Fruit fly (Drosophila melanogaster): Measurements from ENCODE around the gene CG42537.

The CG42537 gene

dm6 chr3R:6404174-6404573, 26.6 kb downstream of the CG42537 start (continued):
- TF ChIP-seq Kr (GFP tag; optimal IDR thresholded peaks at IDR 0.05) (no peak), dan (GFP tag; IDR thresholded peaks at IDR 0.05) (no peak), CG12155 (GFP tag; optimal IDR thresholded peaks at IDR 0.05) (peak; percentile 71), Atf3 (GFP tag; optimal IDR thresholded peaks at IDR 0.05) (peak; percentile 56), oc (tag; optimal IDR thresholded peaks at IDR 0.05) (peak; percentile 84), CTCF (GFP tag; optimal IDR thresholded peaks at IDR 0.05) (peak; percentile 19), CG2875 (GFP tag; optimal IDR thresholded peaks at IDR 0.05) (peak; percentile 65), odd (GFP tag; optimal IDR thresholded peaks at IDR 0.05) (peak; percentile 72), CG17568 (GFP tag; optimal IDR thresholded peaks at IDR 0.05) (peak; percentile 49), CG8089 (GFP tag; optimal IDR thresholded peaks at IDR 0.05) (peak; percentile 48), Adf1 (GFP tag; IDR thresholded peaks at IDR 0.05) (no peak), run (tag; optimal IDR thresholded peaks at IDR 0.05) (peak; percentile 58), CG4854 (GFP tag; optimal IDR thresholded peaks at IDR 0.05) (peak; percentile 57), CG4730 (GFP tag; IDR thresholded peaks at IDR 0.05) (peak; percentile 80; the same call in 1 of the 2 replicates), D (optimal IDR thresholded peaks at IDR 0.05) (no peak), D (GFP tag; optimal IDR thresholded peaks at IDR 0.05) (peak; percentile 72), Blimp-1 (GFP tag; optimal IDR thresholded peaks at IDR 0.05) (peak; percentile 82), CG32532 (GFP tag; IDR thresholded peaks at IDR 0.05) (peak; percentile 91), zfh2 (GFP tag; optimal IDR thresholded peaks at IDR 0.05) (peak; percentile 70), C15 (GFP tag; IDR thresholded peaks at IDR 0.05) (peak; percentile 82; the same call in 2 of the 3 replicates), D19A (tag; optimal IDR thresholded peaks at IDR 0.05) (peak; percentile 71), pan (optimal IDR thresholded peaks at IDR 0.05) (no peak), pan (GFP tag; optimal IDR thresholded peaks at IDR 0.05 in 1 of 2, IDR thresholded peaks at IDR 0.05 in 1 of 2) (peak in 1 of 2 experiments; percentile 91), Xrp1 (GFP tag; IDR thresholded peaks at IDR 0.05) (peak; percentile 91), CG10366 (GFP tag; IDR thresholded peaks at IDR 0.05) (peak; percentile 88), CG7357 (GFP tag; IDR thresholded peaks at IDR 0.05) (peak; percentile 72; the same call in 2 of the 3 replicates), GATAe (GFP tag; conservative IDR thresholded peaks at IDR 0.05) (peak; percentile 42; the same call in 1 of the 2 replicates), Dref (GFP tag; IDR thresholded peaks at IDR 0.05) (no peak), ase (GFP tag; IDR thresholded peaks at IDR 0.05) (peak; percentile 82), Hr78 (GFP tag; optimal IDR thresholded peaks at IDR 0.05) (peak in 1 of 2 experiments; percentile 33), az2 (GFP tag; optimal IDR thresholded peaks at IDR 0.05) (peak; percentile 81), CG2199 (GFP tag; IDR thresholded peaks at IDR 0.05) (0 out of 3 replicates have a peak, but pooled peaks have one; percentile 27), MESR4 (GFP tag; optimal IDR thresholded peaks at IDR 0.05) (no peak), Oaz (GFP tag; IDR thresholded peaks at IDR 0.05) (peak; percentile 82), vfl (GFP tag; optimal IDR thresholded peaks at IDR 0.05) (no peak), Spps (tag; optimal IDR thresholded peaks at IDR 0.05) (peak; percentile 66), slp2 (GFP tag; optimal IDR thresholded peaks at IDR 0.05) (peak; percentile 75), CG11456 (GFP tag; IDR thresholded peaks at IDR 0.05) (peak; percentile 90), ken (GFP tag; IDR thresholded peaks at IDR 0.05) (peak; percentile 86), CG43689 (GFP tag; IDR thresholded peaks at IDR 0.05) (no peak), Opbp (GFP tag; IDR thresholded peaks at IDR 0.05; ENCODE audit: partially characterized antibody) (no peak), Myb (GFP tag; optimal IDR thresholded peaks at IDR 0.05) (peak; percentile 56), pfk (GFP tag; optimal IDR thresholded peaks at IDR 0.05) (no peak), Awh (GFP tag; IDR thresholded peaks at IDR 0.05) (peak; percentile 91), Asciz (GFP tag; optimal IDR thresholded peaks at IDR 0.05) (peak; percentile 77), sob (GFP tag; IDR thresholded peaks at IDR 0.05) (peak; percentile 88), zen2 (GFP tag; IDR thresholded peaks at IDR 0.05; ENCODE audit: partially characterized antibody) (no peak), h (optimal IDR thresholded peaks at IDR 0.05) (no peak), Mad (GFP tag; optimal IDR thresholded peaks at IDR 0.05) (peak; percentile 17), zf30C (GFP tag; optimal IDR thresholded peaks at IDR 0.05) (peak; percentile 63), nau (GFP tag; optimal IDR thresholded peaks at IDR 0.05) (peak; percentile 56), CG18476 (GFP tag; optimal IDR thresholded peaks at IDR 0.05) (peak; percentile 70), CG16779 (GFP tag; IDR thresholded peaks at IDR 0.05) (no peak; the same call in 1 of the 2 replicates)

Data from whole organism, embryonic.